Worm (Caenorhabditis elegans) whole organism, early embryonic: ENCODE results near the gene zip-1.

Experiments
- ama-1 ChIP-seq: fragments of 150-350 bp; optimal IDR thresholded peaks from 2 replicates; lab custom pipeline; 2014
- ceh-36 ChIP-seq: sonication (generic microtip); optimal IDR thresholded peaks from 2 replicates; lab custom pipeline; 2016; ENCODE audit warnings: missing genetic modification characterization, inconsistent platforms, missing compliant biosample characterization
- ets-7 ChIP-seq: sonication (generic microtip); optimal IDR thresholded peaks from 2 replicates; lab custom pipeline; 2016; ENCODE audit warnings: missing genotype, missing genetic modification characterization, missing compliant biosample characterization
- hmg-4 ChIP-seq: fragments of 200-800 bp; sonication (Bioruptor generic); optimal IDR thresholded peaks from 2 replicates; lab custom pipeline; 2018; ENCODE audit warnings: mild to moderate bottlenecking, missing genetic modification characterization, missing compliant biosample characterization
- pes-1 ChIP-seq: fragments of 200-800 bp; sonication (Bioruptor generic); IDR thresholded peaks from 2 replicates; pipeline ENCODE4 v1.3.6; 2022; ENCODE audit warnings: missing genetic modification reagents, missing genetic modification characterization, missing compliant biosample characterization
- scrt-1 ChIP-seq: fragments of 200-800 bp; sonication (Bioruptor generic); IDR thresholded peaks from 2 replicates; pipeline ENCODE4 v1.3.6; 2022; ENCODE audit warnings: missing genetic modification characterization, missing compliant biosample characterization
- tra-4 ChIP-seq: sonication (generic microtip); optimal IDR thresholded peaks from 2 replicates; lab custom pipeline; 2017; ENCODE audit warnings: missing genetic modification characterization, missing compliant biosample characterization

DNA sequence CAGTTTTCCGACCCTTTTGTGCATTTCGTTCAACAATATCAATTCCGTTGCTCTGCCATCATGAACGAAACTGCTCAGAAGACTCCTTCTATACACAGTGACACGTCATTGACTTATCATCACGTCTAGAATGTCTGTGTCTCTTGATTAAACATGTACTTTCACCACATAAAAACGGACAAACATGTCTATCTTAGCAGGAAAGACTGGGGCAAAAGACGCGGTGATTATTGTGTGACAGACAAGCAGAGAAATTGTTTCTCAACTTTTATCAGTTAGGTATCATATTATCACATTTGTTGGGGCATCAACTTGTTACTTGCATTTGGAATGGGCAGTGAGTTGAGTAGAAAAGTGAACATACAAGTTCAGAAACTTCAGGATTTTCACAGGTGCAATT, 8.3 kb upstream of the zip-1 start:
- no peak for TF ChIP-seq hmg-4 (GFP tag; lab: Kevin White, UChicago)
- no peak for TF ChIP-seq ceh-36 (tag; lab: Kevin White, UChicago)
- TF ChIP-seq tra-4: no peak
- TF ChIP-seq ama-1: no peak
- no peak for TF ChIP-seq ets-7 (tag; lab: Kevin White, UChicago)
- TF ChIP-seq scrt-1 (GFP tag; lab: Robert Waterston, UW): no peak
- no peak for TF ChIP-seq pes-1 (GFP tag; lab: Robert Waterston, UW)
